Worm (Caenorhabditis elegans): ENCODE results near the gene grd-7.

DNA sequence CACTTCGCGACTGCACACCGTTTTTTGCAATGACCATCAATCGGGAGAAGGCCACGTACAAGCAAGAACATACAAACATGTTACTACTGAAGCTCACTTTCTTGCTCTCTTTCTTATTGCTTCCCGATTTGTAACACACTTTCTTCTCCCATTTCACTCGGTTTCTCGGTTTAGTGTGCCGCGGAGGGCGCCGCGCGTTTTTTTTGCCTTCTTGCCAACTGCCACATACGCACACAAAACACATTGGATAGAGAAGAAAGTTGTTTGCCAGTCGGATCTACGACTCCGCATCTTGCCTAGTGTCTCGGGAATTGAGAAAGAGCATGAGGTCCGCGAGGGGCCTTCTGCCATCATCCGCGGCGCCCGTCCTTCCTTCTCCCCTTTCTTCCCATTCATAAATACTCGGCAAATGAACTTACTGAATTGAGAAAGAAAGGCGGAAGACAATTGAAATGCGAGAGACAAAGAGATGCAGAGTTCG, 34.5 kb downstream of the grd-7 start:
- TF ChIP-seq ceh-79 (tag; optimal IDR thresholded peaks at IDR 0.05) (no peak), ceh-91 (GFP tag; IDR thresholded peaks at IDR 0.05) (no peak), rec-8 (tag; optimal IDR thresholded peaks at IDR 0.05) (no peak), nhr-90 (tag; optimal IDR thresholded peaks at IDR 0.05) (no peak), snpc-4 (GFP tag; optimal IDR thresholded peaks at IDR 0.05) (no peak), snpc-4 (tag; optimal IDR thresholded peaks at IDR 0.05) (no peak), dpl-1 (GFP tag; optimal IDR thresholded peaks at IDR 0.05) (no peak), C17E4.6 (GFP tag; IDR thresholded peaks at IDR 0.05) (no peak), rpc-1 (optimal IDR thresholded peaks at IDR 0.05) (no peak), rpc-1 (tag; optimal IDR thresholded peaks at IDR 0.05) (no peak), pha-4 (tag; optimal IDR thresholded peaks at IDR 0.05) (no peak), Y56A3A.18 (GFP tag; IDR thresholded peaks at IDR 0.05) (no peak), B0336.3 (GFP tag; IDR thresholded peaks at IDR 0.05) (peak; percentile 40; the same call in 1 of the 2 replicates), ets-4 (GFP tag; optimal IDR thresholded peaks at IDR 0.05) (no peak), nfya-1 (tag; optimal IDR thresholded peaks at IDR 0.05; ENCODE audit: borderline replicate concordance, insufficient read depth) (no peak), efl-1 (GFP tag; optimal IDR thresholded peaks at IDR 0.05) (no peak)
